Worm (Caenorhabditis elegans) whole organism, young adult: ENCODE data around the gene Y6G8.6.

Experiments
- F23B12.7 ChIP-seq: sonication (generic microtip); optimal IDR thresholded peaks from 2 replicates; lab custom pipeline; 2017; ENCODE audit warnings: missing genetic modification characterization, mild to moderate bottlenecking, missing compliant biosample characterization, antibody characterized with exemption, moderate library complexity; ENCODE audit not compliant: insufficient read depth
- nhr-27 ChIP-seq: fragments of 200-800 bp; sonication (Bioruptor generic); optimal IDR thresholded peaks from 2 replicates; lab custom pipeline; 2018; ENCODE audit warnings: mild to moderate bottlenecking, missing genetic modification characterization, moderate library complexity, missing compliant biosample characterization
- snpc-1.1 ChIP-seq: sonication (generic microtip); optimal IDR thresholded peaks from 2 replicates; lab custom pipeline; 2017; ENCODE audit warnings: missing genetic modification characterization, mild to moderate bottlenecking, missing compliant biosample characterization, antibody characterized with exemption, moderate library complexity, missing genotype, missing genetic modification reagents; ENCODE audit not compliant: insufficient read depth

The Y6G8.6 gene

DNA sequence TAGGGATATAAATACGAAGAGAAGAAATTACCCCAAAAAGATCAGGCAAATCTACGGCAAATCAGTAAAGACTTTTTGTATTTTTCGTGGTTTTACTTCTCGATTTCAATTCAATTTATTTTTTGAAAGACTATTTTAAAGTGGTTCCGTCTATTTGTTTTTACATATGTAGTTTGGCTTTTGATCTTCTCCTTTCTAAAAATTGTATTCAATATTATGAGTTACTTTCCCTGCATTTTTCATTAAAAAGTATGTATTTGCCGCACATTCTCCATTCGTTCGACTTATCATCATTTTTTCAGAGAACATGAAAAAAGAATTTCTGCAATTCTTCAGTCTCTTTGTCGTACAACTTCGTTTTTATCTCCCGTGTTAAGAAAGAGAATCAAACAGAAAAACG is 49.9 kb downstream of the Y6G8.6 start, which contains the start of gene C38D9.2 (continued):
- no peak for TF ChIP-seq F23B12.7 (tag; lab: Kevin White, UChicago)
- TF ChIP-seq snpc-1.1 (tag; lab: Kevin White, UChicago): no peak
- TF ChIP-seq nhr-27: no peak
